Worm (Caenorhabditis elegans): ENCODE results near the gene tofu-2.

DNA sequence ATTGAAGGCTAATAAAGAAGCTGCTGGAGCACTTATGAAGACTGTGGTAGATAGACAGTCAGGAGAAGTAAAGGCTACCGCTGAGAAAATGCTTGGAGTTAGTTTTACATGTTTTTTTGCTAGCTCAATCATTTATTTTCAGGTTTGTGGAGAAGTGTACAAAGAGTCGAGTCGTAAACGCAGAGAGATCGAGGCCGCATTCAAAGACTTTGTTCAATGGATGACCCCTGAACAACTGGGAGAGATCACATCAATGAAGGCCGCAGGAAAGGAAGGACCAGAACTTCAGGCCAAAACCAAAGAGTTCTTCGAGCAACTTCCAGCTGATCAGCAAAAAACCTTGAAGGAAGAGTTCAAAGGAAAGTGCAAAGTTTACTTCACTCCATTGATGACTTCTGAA, 27.7 kb upstream of the tofu-2 start:
- TF ChIP-seq tbx-2 (tag; optimal IDR thresholded peaks at IDR 0.05), result no peak
- no peak for TF ChIP-seq fkh-10 (GFP tag; optimal IDR thresholded peaks at IDR 0.05)
- TF ChIP-seq lin-15B (tag; optimal IDR thresholded peaks at IDR 0.05), result no peak
- TF ChIP-seq pqm-1 (tag; optimal IDR thresholded peaks at IDR 0.05), result no peak
- no peak for TF ChIP-seq ZK546.5 (tag; optimal IDR thresholded peaks at IDR 0.05)
- TF ChIP-seq elt-3 (tag; optimal IDR thresholded peaks at IDR 0.05), result no peak
- no peak for TF ChIP-seq nhr-12 (tag; optimal IDR thresholded peaks at IDR 0.05)
- no peak for TF ChIP-seq nhr-77 (tag; optimal IDR thresholded peaks at IDR 0.05)
- no peak for TF ChIP-seq ama-1 (optimal IDR thresholded peaks at IDR 0.05)
- no peak for TF ChIP-seq nhr-23 (tag; optimal IDR thresholded peaks at IDR 0.05)
- TF ChIP-seq nfya-1 (tag; optimal IDR thresholded peaks at IDR 0.05; ENCODE audit: insufficient read depth), result no peak
